Worm (Caenorhabditis elegans): ENCODE results near the gene sre-11.

ce11 chrV:7690637-7691036 lies 6.9 kb upstream of the sre-11 start:
- TF ChIP-seq snpc-4 (tag; optimal IDR thresholded peaks at IDR 0.05): no peak
- no peak for TF ChIP-seq ham-2 (GFP tag; optimal IDR thresholded peaks at IDR 0.05)
- no peak for TF ChIP-seq blmp-1 (tag; optimal IDR thresholded peaks at IDR 0.05)
- TF ChIP-seq nhr-237 (tag; optimal IDR thresholded peaks at IDR 0.05): no peak
- no peak for TF ChIP-seq unc-62 (GFP tag; optimal IDR thresholded peaks at IDR 0.05)
- no peak for TF ChIP-seq pha-4 (tag; optimal IDR thresholded peaks at IDR 0.05)
- no peak for TF ChIP-seq mep-1 (tag; optimal IDR thresholded peaks at IDR 0.05)

All from whole organism, mixed stage, embryonic.